Fruit fly (Drosophila melanogaster) whole organism, embryonic: ENCODE measurements around the gene mts.

Source experiments
- Aef1 ChIP-seq: fragments of 200-800 bp; sonication (Bioruptor generic); IDR thresholded peaks from 3 replicates; pipeline ENCODE4 v1.3.6; 2022; ENCODE audit warnings: missing biosample characterization, missing genetic modification characterization
- Bteb2 ChIP-seq: fragments of 200-800 bp; sonication (Bioruptor generic); optimal IDR thresholded peaks from 2 replicates; lab custom pipeline; 2016; ENCODE audit warnings: missing biosample characterization, missing genetic modification characterization
- CG11085 ChIP-seq: fragments of 200-800 bp; sonication (Bioruptor generic); IDR thresholded peaks from 2 replicates; pipeline ENCODE4 v1.3.6; 2022; ENCODE audit warnings: missing biosample characterization, missing genetic modification characterization
- CG1233 ChIP-seq: fragments of 200-800 bp; sonication (Bioruptor generic); optimal IDR thresholded peaks from 4 replicates; lab custom pipeline; 2018; ENCODE audit warnings: missing biosample characterization, mild to moderate bottlenecking, missing genetic modification characterization
- CG15514 ChIP-seq: fragments of 200-800 bp; sonication (Bioruptor generic); optimal IDR thresholded peaks from 3 replicates; lab custom pipeline; 2017; ENCODE audit warnings: missing biosample characterization, missing genetic modification characterization, mild to moderate bottlenecking, moderate library complexity, missing genetic modification reagents
- CG16779 ChIP-seq: fragments of 200-800 bp; sonication (Bioruptor generic); IDR thresholded peaks from 2 replicates; pipeline ENCODE4 v1.3.6; 2022; ENCODE audit warnings: missing biosample characterization, missing genetic modification characterization
- CG2116 ChIP-seq: fragments of 200-800 bp; sonication (Bioruptor generic); optimal IDR thresholded peaks from 3 replicates; lab custom pipeline; 2018; ENCODE audit warnings: missing biosample characterization, mild to moderate bottlenecking, missing genetic modification characterization
- CG2120 ChIP-seq: fragments of 200-800 bp; sonication (Bioruptor generic); optimal IDR thresholded peaks from 3 replicates; lab custom pipeline; 2016; ENCODE audit warnings: missing biosample characterization, missing genetic modification characterization
- CG2202 ChIP-seq: fragments of 200-800 bp; sonication (Bioruptor generic); optimal IDR thresholded peaks from 2 replicates; lab custom pipeline; 2018; ENCODE audit warnings: missing biosample characterization, mild to moderate bottlenecking, missing genetic modification characterization
- CG2712 ChIP-seq: fragments of 200-800 bp; optimal IDR thresholded peaks from 3 replicates; lab custom pipeline; 2019; ENCODE audit warnings: missing biosample characterization, mild to moderate bottlenecking, missing genetic modification characterization, moderate library complexity
- CG31224 ChIP-seq: fragments of 200-800 bp; sonication (Bioruptor generic); IDR thresholded peaks from 2 replicates; pipeline ENCODE4 v1.3.6; 2022; ENCODE audit warnings: missing biosample characterization, missing genetic modification characterization
- CG34376 ChIP-seq: fragments of 200-800 bp; sonication (Bioruptor generic); optimal IDR thresholded peaks from 2 replicates; lab custom pipeline; 2018; ENCODE audit warnings: missing biosample characterization, mild to moderate bottlenecking, missing genetic modification characterization
- CG4282 ChIP-seq: fragments of 200-800 bp; sonication (Bioruptor generic); optimal IDR thresholded peaks from 2 replicates; lab custom pipeline; 2016; ENCODE audit warnings: missing biosample characterization, missing genetic modification characterization
- CG4360 ChIP-seq: fragments of 200-800 bp; sonication (Bioruptor generic); IDR thresholded peaks from 2 replicates; pipeline ENCODE4 v1.3.6; 2022; ENCODE audit warnings: missing biosample characterization, missing genetic modification characterization
- CG6654 ChIP-seq: fragments of 200-800 bp; sonication (Bioruptor generic); optimal IDR thresholded peaks from 2 replicates; lab custom pipeline; 2017; ENCODE audit warnings: missing biosample characterization, mild to moderate bottlenecking, missing genetic modification characterization
- CG7357 ChIP-seq: fragments of 200-800 bp; sonication (Bioruptor generic); IDR thresholded peaks from 3 replicates; pipeline ENCODE4 v1.3.6; 2022; ENCODE audit warnings: missing biosample characterization, missing genetic modification characterization
- CG7372 ChIP-seq: fragments of 200-800 bp; sonication (Bioruptor generic); IDR thresholded peaks from 2 replicates; pipeline ENCODE4 v1.3.6; 2022; ENCODE audit warnings: missing biosample characterization, missing genetic modification characterization
- CG7745 ChIP-seq: fragments of 200-800 bp; sonication (Bioruptor generic); optimal IDR thresholded peaks from 2 replicates; lab custom pipeline; 2018; ENCODE audit warnings: missing biosample characterization, mild to moderate bottlenecking, missing genetic modification characterization, moderate library complexity
- CG9797 ChIP-seq: fragments of 200-800 bp; sonication (Bioruptor generic); optimal IDR thresholded peaks from 3 replicates; lab custom pipeline; 2018; ENCODE audit warnings: missing biosample characterization, mild to moderate bottlenecking, missing genetic modification characterization
- CHES-1-like ChIP-seq: fragments of 200-800 bp; sonication (Bioruptor generic); optimal IDR thresholded peaks from 2 replicates; lab custom pipeline; 2016; ENCODE audit warnings: missing biosample characterization, missing genetic modification characterization
- Doc3 ChIP-seq: fragments of 200-800 bp; sonication (Bioruptor generic); IDR thresholded peaks from 3 replicates; pipeline ENCODE4 v1.3.6; 2022; ENCODE audit warnings: missing biosample characterization, missing genetic modification characterization; ENCODE audit not compliant: partially characterized antibody
- Drgx ChIP-seq: fragments of 200-800 bp; sonication (Bioruptor generic); IDR thresholded peaks from 2 replicates; pipeline ENCODE4 v1.3.6; 2022; ENCODE audit warnings: missing biosample characterization, missing genetic modification characterization
- E2f1 ChIP-seq: fragments of 200-800 bp; sonication (Bioruptor generic); IDR thresholded peaks from 2 replicates; pipeline ENCODE4 v1.3.6; 2022; ENCODE audit warnings: missing biosample characterization, missing genetic modification characterization
- Gug ChIP-seq: fragments of 200-800 bp; sonication (Bioruptor generic); IDR thresholded peaks from 4 replicates; pipeline ENCODE4 v1.3.6; 2022; ENCODE audit warnings: missing biosample characterization, missing genetic modification characterization
- H2.0 ChIP-seq: fragments of 200-800 bp; sonication (Bioruptor generic); IDR thresholded peaks from 2 replicates; pipeline ENCODE4 v1.3.6; 2022; ENCODE audit warnings: missing biosample characterization, missing genetic modification characterization
- HmgD ChIP-seq: fragments of 200-800 bp; sonication (Bioruptor generic); optimal IDR thresholded peaks from 3 replicates; lab custom pipeline; 2016; ENCODE audit warnings: missing biosample characterization, missing genetic modification characterization
- Hmr ChIP-seq: fragments of 200-800 bp; sonication (Bioruptor generic); optimal IDR thresholded peaks from 3 replicates; lab custom pipeline; 2017; ENCODE audit warnings: mild to moderate bottlenecking, missing biosample characterization, missing genetic modification reagents, missing genetic modification characterization
- Hmx ChIP-seq: fragments of 200-800 bp; sonication (Bioruptor generic); optimal IDR thresholded peaks from 2 replicates; lab custom pipeline; 2016; ENCODE audit warnings: missing biosample characterization, missing genetic modification characterization
- Myb ChIP-seq: fragments of 200-800 bp; sonication (Bioruptor generic); optimal IDR thresholded peaks from 2 replicates; lab custom pipeline; 2016; ENCODE audit warnings: missing biosample characterization, missing genetic modification characterization
- Rx ChIP-seq: fragments of 200-800 bp; sonication (Bioruptor generic); IDR thresholded peaks from 2 replicates; pipeline ENCODE4 v1.3.6; 2022; ENCODE audit warnings: missing biosample characterization, missing genetic modification characterization
- Six4 ChIP-seq: fragments of 200-800 bp; sonication (Bioruptor generic); optimal IDR thresholded peaks from 2 replicates; lab custom pipeline; 2016; ENCODE audit warnings: missing biosample characterization, missing genetic modification characterization
- Ssrp ChIP-seq: fragments of 200-800 bp; sonication (Bioruptor generic); optimal IDR thresholded peaks from 2 replicates; lab custom pipeline; 2018; ENCODE audit warnings: missing biosample characterization, mild to moderate bottlenecking, missing genetic modification characterization, moderate library complexity
- Vsx1 ChIP-seq: fragments of 200-800 bp; sonication (Bioruptor generic); optimal IDR thresholded peaks from 2 replicates; lab custom pipeline; 2017; ENCODE audit warnings: missing biosample characterization, mild to moderate bottlenecking, missing genetic modification characterization, missing genetic modification reagents
- Xbp1 ChIP-seq: fragments of 200-800 bp; sonication (Bioruptor generic); optimal IDR thresholded peaks from 3 replicates; lab custom pipeline; 2016; ENCODE audit warnings: missing biosample characterization, mild to moderate bottlenecking, missing genetic modification characterization
- dpn ChIP-seq, 2 experiments: fragments of 200-800 bp; sonication (Bioruptor generic); optimal IDR thresholded peaks; 3 replicates each; lab custom pipeline; 2016; ENCODE audit warnings: missing biosample characterization in 2 of 2, missing genetic modification characterization in 2 of 2
- en ChIP-seq: fragments of 200-800 bp; sonication (Bioruptor generic); optimal IDR thresholded peaks from 2 replicates; lab custom pipeline; 2016; ENCODE audit warnings: missing biosample characterization, missing genetic modification characterization
- exex ChIP-seq: fragments of 200-800 bp; sonication (Bioruptor generic); optimal IDR thresholded peaks from 4 replicates; lab custom pipeline; 2018; ENCODE audit warnings: missing biosample characterization, mild to moderate bottlenecking, missing genetic modification characterization, moderate library complexity
- fu2 ChIP-seq: fragments of 200-800 bp; sonication (Bioruptor generic); optimal IDR thresholded peaks from 2 replicates; lab custom pipeline; 2016; ENCODE audit warnings: missing biosample characterization, missing genetic modification characterization
- gcm2 ChIP-seq: fragments of 200-800 bp; sonication (Bioruptor generic); optimal IDR thresholded peaks from 2 replicates; lab custom pipeline; 2016; ENCODE audit warnings: missing biosample characterization, missing genetic modification characterization
- grau ChIP-seq: fragments of 200-800 bp; optimal IDR thresholded peaks from 3 replicates; lab custom pipeline; 2019; ENCODE audit warnings: missing biosample characterization, mild to moderate bottlenecking, missing genetic modification characterization, moderate library complexity
- jing ChIP-seq: fragments of 200-800 bp; sonication (Bioruptor generic); optimal IDR thresholded peaks from 2 replicates; lab custom pipeline; 2018; ENCODE audit warnings: missing biosample characterization, mild to moderate bottlenecking, missing genetic modification characterization
- jumu ChIP-seq: fragments of 200-800 bp; sonication (Bioruptor generic); optimal IDR thresholded peaks from 3 replicates; lab custom pipeline; 2016; ENCODE audit warnings: missing biosample characterization, missing genetic modification characterization
- knrl ChIP-seq: fragments of 200-800 bp; sonication (Bioruptor generic); IDR thresholded peaks from 3 replicates; pipeline ENCODE4 v1.3.6; 2022; ENCODE audit warnings: missing biosample characterization, missing genetic modification characterization; ENCODE audit not compliant: partially characterized antibody
- lilli ChIP-seq: fragments of 200-800 bp; sonication (Bioruptor generic); optimal IDR thresholded peaks from 3 replicates; lab custom pipeline; 2016; ENCODE audit warnings: missing biosample characterization, missing genetic modification characterization
- scrt ChIP-seq: fragments of 200-800 bp; sonication (Bioruptor generic); optimal IDR thresholded peaks from 2 replicates; lab custom pipeline; 2018; ENCODE audit warnings: missing biosample characterization, mild to moderate bottlenecking, missing genetic modification characterization, moderate library complexity
- slou ChIP-seq: fragments of 200-800 bp; sonication (Bioruptor generic); optimal IDR thresholded peaks from 3 replicates; lab custom pipeline; 2016; ENCODE audit warnings: missing biosample characterization, missing genetic modification characterization
- tin ChIP-seq: fragments of 200-800 bp; sonication (Bioruptor generic); optimal IDR thresholded peaks from 3 replicates; lab custom pipeline; 2016; ENCODE audit warnings: missing biosample characterization, missing genetic modification characterization
- tll ChIP-seq, 2 experiments: fragments of 200-800 bp in 1 of 2; fragments of >200 bp in 1 of 2; sonication (Bioruptor generic) in 1 of 2; optimal IDR thresholded peaks; 2 replicates each; lab custom pipeline; 2017 to 2019; ENCODE audit warnings: missing biosample characterization in 2 of 2, missing genetic modification characterization in 2 of 2, mild to moderate bottlenecking in 1 of 2, moderate library complexity in 1 of 2
- vnd ChIP-seq: fragments of 200-800 bp; sonication (Bioruptor generic); IDR thresholded peaks from 3 replicates; pipeline ENCODE4 v1.3.6; 2022; ENCODE audit warnings: missing biosample characterization, missing genetic modification characterization; ENCODE audit not compliant: partially characterized antibody
- wor ChIP-seq: fragments of 200-800 bp; sonication (Bioruptor generic); IDR thresholded peaks from 2 replicates; pipeline ENCODE4 v1.3.6; 2022; ENCODE audit warnings: missing biosample characterization, missing genetic modification characterization
- zfh1 ChIP-seq: fragments of 200-800 bp; sonication (Bioruptor generic); IDR thresholded peaks from 3 replicates; pipeline ENCODE4 v1.3.6; 2022; ENCODE audit warnings: missing biosample characterization, missing genetic modification characterization

mts gene

DNA sequence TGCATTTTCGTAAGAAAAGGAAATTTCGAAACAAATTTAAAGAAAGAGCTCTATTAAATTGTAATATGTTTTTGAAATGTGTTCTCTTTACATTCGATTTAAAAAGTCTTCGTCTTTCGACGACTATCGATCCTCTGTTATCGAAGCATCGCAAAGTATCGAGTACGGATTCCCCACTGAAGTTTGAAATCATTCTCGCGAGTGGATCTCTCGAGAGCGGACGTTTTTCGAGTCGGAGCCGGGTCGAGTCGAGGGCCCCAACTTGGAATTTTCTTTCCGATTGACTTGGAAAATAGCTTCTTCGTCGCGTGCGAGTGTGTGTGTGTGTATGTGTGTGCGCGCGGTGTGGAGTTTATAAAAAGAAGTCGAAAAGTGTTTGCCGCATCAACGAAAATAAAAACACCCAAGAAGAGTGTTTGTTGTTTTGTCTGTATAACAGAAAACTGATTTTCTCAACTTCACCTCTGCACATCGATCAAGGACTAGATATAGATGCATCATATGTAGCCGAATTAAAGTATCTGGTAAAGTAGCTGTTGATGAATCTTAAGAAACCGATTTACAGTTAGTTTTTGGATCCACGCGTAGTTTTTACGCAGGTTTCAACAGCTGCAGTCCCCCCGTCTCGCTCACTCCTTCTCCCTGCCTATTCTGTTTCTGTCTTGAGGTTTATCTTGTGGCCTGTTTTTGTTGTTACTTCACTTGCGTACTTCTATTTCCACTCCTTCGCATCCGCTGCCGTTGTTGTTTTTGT is 16.0 kb upstream of the mts start, which contains the start of gene LanB1 (continued):
- TF ChIP-seq CG31224 (GFP tag; lab: Robert Waterston, UW) (no peak), CG6654 (no peak), zfh1 (GFP tag; lab: Robert Waterston, UW) (no peak; the same call in 2 of the 3 replicates), en (GFP tag; lab: Kevin White, UChicago) (no peak), CG2202 (tag; lab: Kevin White, UChicago) (no peak), exex (tag; lab: Kevin White, UChicago) (no peak), CG15514 (GFP tag; lab: Kevin White, UChicago) (no peak), CG1233 (GFP tag; lab: Kevin White, UChicago) (no peak), CG16779 (no peak), CG9797 (GFP tag; lab: Kevin White, UChicago) (no peak), Drgx (GFP tag; lab: Robert Waterston, UW) (peak; percentile 40), CG4282 (GFP tag; lab: Kevin White, UChicago) (no peak), CG4360 (GFP tag; lab: Robert Waterston, UW) (peak; percentile 97), Doc3 (GFP tag; lab: Robert Waterston, UW) (peak; percentile 39; the same call in 1 of the 3 replicates), Aef1 (GFP tag; lab: Robert Waterston, UW) (no peak), Hmr (GFP tag; lab: Kevin White, UChicago) (no peak), lilli (GFP tag; lab: Kevin White, UChicago) (no peak), CG2116 (GFP tag; lab: Kevin White, UChicago) (peak; percentile 31), knrl (no peak; the same call in 2 of the 3 replicates), tll (GFP tag; optimal IDR thresholded peaks at IDR 0.05; lab: Kevin White, UChicago) (no peak), vnd (no peak), Rx (GFP tag; lab: Robert Waterston, UW) (no peak), CG7745 (tag; lab: Kevin White, UChicago) (no peak), jing (no peak), grau (tag; lab: Kevin White, UChicago) (no peak), fu2 (GFP tag; lab: Kevin White, UChicago) (no peak), Ssrp (no peak), dpn (GFP tag; optimal IDR thresholded peaks at IDR 0.05; lab: Kevin White, UChicago) (no peak), CG34376 (GFP tag; lab: Kevin White, UChicago) (no peak), H2.0 (GFP tag; lab: Robert Waterston, UW) (no peak), Bteb2 (GFP tag; lab: Kevin White, UChicago) (no peak), CG2120 (no peak), CG2712 (tag; lab: Kevin White, UChicago) (peak; percentile 34), wor (GFP tag; lab: Robert Waterston, UW) (no peak), HmgD (GFP tag; lab: Kevin White, UChicago) (no peak), CG7357 (no peak), tin (no peak), CG11085 (GFP tag; lab: Robert Waterston, UW) (no peak), scrt (no peak), Hmx (no peak), jumu (no peak), Gug (no peak), gcm2 (GFP tag; lab: Kevin White, UChicago) (no peak), Vsx1 (GFP tag; lab: Kevin White, UChicago) (no peak), E2f1 (GFP tag; lab: Robert Waterston, UW) (no peak), CHES-1-like (GFP tag; lab: Kevin White, UChicago) (peak; percentile 11), slou (no peak), Myb (peak; percentile 57), Six4 (GFP tag; lab: Kevin White, UChicago) (no peak), Xbp1 (GFP tag; lab: Kevin White, UChicago) (no peak), CG7372 (GFP tag; lab: Robert Waterston, UW) (no peak)
